Fruit fly (Drosophila melanogaster) whole organism, wandering third instar larva: ENCODE measurements around the gene CG12783.
A peak's percentile ranks its signal among the peaks of the same experiment; 100 is the strongest.

ENCODE experiments used
- CG9705 ChIP-seq: fragments of 200-800 bp; sonication (Bioruptor generic); optimal IDR thresholded peaks from 2 replicates; lab custom pipeline; 2018; ENCODE audit warnings: missing biosample characterization, mild to moderate bottlenecking, missing genetic modification characterization
- CrebA ChIP-seq: fragments of 200-800 bp; sonication (Bioruptor generic); optimal IDR thresholded peaks from 2 replicates; lab custom pipeline; 2016; ENCODE audit warnings: missing biosample characterization, mild to moderate bottlenecking, missing genetic modification characterization, borderline replicate concordance
- Dfd ChIP-seq: fragments of >200 bp; optimal IDR thresholded peaks from 2 replicates; lab custom pipeline; 2017; ENCODE audit warnings: missing biosample characterization, missing genetic modification characterization
- Dif ChIP-seq: fragments of 200-275, 200-300 bp; sonication (Bioruptor generic); optimal IDR thresholded peaks from 2 replicates; lab custom pipeline; 2018; ENCODE audit warnings: missing biosample characterization, missing genetic modification characterization; ENCODE audit not compliant: partially characterized antibody
- HLH106 ChIP-seq: fragments of 200-800 bp; optimal IDR thresholded peaks from 3 replicates; lab custom pipeline; 2019; ENCODE audit warnings: missing biosample characterization, mild to moderate bottlenecking, missing genetic modification characterization, moderate library complexity
- Hr78 ChIP-seq: fragments of >200 bp; optimal IDR thresholded peaks from 2 replicates; lab custom pipeline; 2017; ENCODE audit warnings: missing biosample characterization, missing genetic modification characterization
- Myc ChIP-seq: fragments of >200 bp; optimal IDR thresholded peaks from 2 replicates; lab custom pipeline; 2017
- N ChIP-seq: fragments of >200 bp; optimal IDR thresholded peaks from 2 replicates; lab custom pipeline; 2018; ENCODE audit warnings: missing biosample characterization, missing external identifiers, missing genetic modification characterization
- OdsH ChIP-seq: fragments of 200-800 bp; sonication (Bioruptor generic); optimal IDR thresholded peaks from 2 replicates; lab custom pipeline; 2016; ENCODE audit warnings: missing biosample characterization, mild to moderate bottlenecking, missing genetic modification characterization
- Vsx2 ChIP-seq: fragments of 200-300, 225-300 bp; sonication (Bioruptor generic); optimal IDR thresholded peaks from 2 replicates; lab custom pipeline; 2018; ENCODE audit warnings: missing biosample characterization, missing genetic modification characterization; ENCODE audit not compliant: partially characterized antibody
- ey ChIP-seq: fragments of 200-800 bp; sonication (Bioruptor generic); optimal IDR thresholded peaks from 2 replicates; lab custom pipeline; 2016; ENCODE audit warnings: missing biosample characterization, missing genetic modification characterization
- foxo ChIP-seq, 2 experiments: fragments of 200-800 bp; sonication (Bioruptor generic); optimal IDR thresholded peaks; 2 replicates in 1 of 2; 3 replicates in 1 of 2; lab custom pipeline; 2016 to 2017; ENCODE audit warnings: missing biosample characterization in 2 of 2, missing genetic modification characterization in 2 of 2
- fru ChIP-seq: fragments of 200-800 bp; sonication (Bioruptor generic); optimal IDR thresholded peaks from 3 replicates; lab custom pipeline; 2016; ENCODE audit warnings: missing biosample characterization, mild to moderate bottlenecking, missing genetic modification characterization
- h ChIP-seq: fragments of 200-800 bp; sonication (Bioruptor generic); optimal IDR thresholded peaks from 3 replicates; lab custom pipeline; 2016; ENCODE audit warnings: missing biosample characterization, mild to moderate bottlenecking, missing genetic modification characterization
- lola ChIP-seq: fragments of >200 bp; optimal IDR thresholded peaks from 2 replicates; lab custom pipeline; 2017; ENCODE audit warnings: missing biosample characterization, missing genetic modification characterization
- psq ChIP-seq: fragments of 200-800 bp; sonication (Bioruptor generic); optimal IDR thresholded peaks from 3 replicates; lab custom pipeline; 2017; ENCODE audit warnings: missing biosample characterization, mild to moderate bottlenecking, missing genetic modification characterization, moderate library complexity
- rgr ChIP-seq: fragments of 200-800 bp; sonication (Bioruptor generic); optimal IDR thresholded peaks from 3 replicates; lab custom pipeline; 2016; ENCODE audit warnings: missing biosample characterization, mild to moderate bottlenecking, missing genetic modification characterization
- tai ChIP-seq: sonication (Bioruptor generic); optimal IDR thresholded peaks from 2 replicates; lab custom pipeline; 2016; ENCODE audit warnings: missing biosample characterization, missing genetic modification characterization

CG12783 gene

dm6 chr3R:16569338-16569737 is 43.9 kb downstream of the CG12783 start:
- TF ChIP-seq CG9705 (no peak), Hr78 (GFP tag; lab: Kevin White, UChicago) (no peak), foxo (GFP tag; optimal IDR thresholded peaks at IDR 0.05; lab: Kevin White, UChicago) (no peak), Dif (GFP tag; lab: Kevin White, UChicago) (no peak), Dfd (GFP tag; lab: Kevin White, UChicago) (peak; percentile 99), fru (no peak), psq (GFP tag; lab: Kevin White, UChicago) (no peak)

dm6 chr3R:16564775-16565174 is 48.4 kb downstream of the CG12783 start:
- no peak for TF ChIP-seq rgr (GFP tag; lab: Kevin White, UChicago)
- TF ChIP-seq lola (GFP tag; lab: Kevin White, UChicago) = no peak
- no peak for TF ChIP-seq ey
- no peak for TF ChIP-seq h (GFP tag; lab: Kevin White, UChicago)
- TF ChIP-seq Myc (lab: Kevin White, UChicago) = no peak
- no peak for TF ChIP-seq Vsx2 (GFP tag; lab: Kevin White, UChicago)
- no peak for TF ChIP-seq N (GFP tag; lab: Kevin White, UChicago)
- TF ChIP-seq OdsH (GFP tag; lab: Kevin White, UChicago) = no peak
- no peak for TF ChIP-seq CrebA (GFP tag; lab: Kevin White, UChicago)
- no peak for TF ChIP-seq HLH106 (tag; lab: Kevin White, UChicago)
- no peak for TF ChIP-seq fru
- no peak for TF ChIP-seq tai
